Fruit fly (Drosophila melanogaster) whole organism, adult: ENCODE data around the gene CG14965.

Source experiments
- CG11617 ChIP-seq: fragments of 200-800 bp; sonication (Bioruptor generic); optimal IDR thresholded peaks from 2 replicates; lab custom pipeline; 2017; ENCODE audit warnings: mild to moderate bottlenecking, missing biosample characterization, missing genetic modification reagents, missing genetic modification characterization
- CG12768 ChIP-seq: fragments of 200-800 bp; sonication (Bioruptor generic); optimal IDR thresholded peaks from 2 replicates; lab custom pipeline; 2017; ENCODE audit warnings: missing biosample characterization, missing genetic modification characterization, mild to moderate bottlenecking, moderate library complexity, missing genetic modification reagents
- CG14711 ChIP-seq: fragments of 200-800 bp; sonication (Bioruptor generic); optimal IDR thresholded peaks from 2 replicates; lab custom pipeline; 2018; ENCODE audit warnings: missing biosample characterization, mild to moderate bottlenecking, missing genetic modification characterization, moderate library complexity
- CG1620 ChIP-seq: fragments of 200-800 bp; sonication (Bioruptor generic); optimal IDR thresholded peaks from 2 replicates; lab custom pipeline; 2016; ENCODE audit warnings: missing biosample characterization, missing genetic modification characterization
- CG33017 ChIP-seq: fragments of 200-800 bp; sonication (Bioruptor generic); optimal IDR thresholded peaks from 2 replicates; lab custom pipeline; 2018; ENCODE audit warnings: missing biosample characterization, mild to moderate bottlenecking, missing genetic modification characterization, moderate library complexity
- CG5204 ChIP-seq: fragments of 200-800 bp; sonication (Bioruptor generic); optimal IDR thresholded peaks from 2 replicates; lab custom pipeline; 2016; ENCODE audit warnings: missing biosample characterization, missing genetic modification characterization
- CG7045 ChIP-seq: fragments of 200-800 bp; sonication (Bioruptor generic); optimal IDR thresholded peaks from 2 replicates; lab custom pipeline; 2017; ENCODE audit warnings: missing biosample characterization, mild to moderate bottlenecking, missing genetic modification characterization
- CG7101 ChIP-seq: fragments of 200-800 bp; sonication (Bioruptor generic); optimal IDR thresholded peaks from 2 replicates; lab custom pipeline; 2018; ENCODE audit warnings: missing biosample characterization, mild to moderate bottlenecking, missing genetic modification characterization, moderate library complexity
- Clk ChIP-seq: fragments of 200-800 bp; sonication (Bioruptor generic); optimal IDR thresholded peaks from 2 replicates; lab custom pipeline; 2017; ENCODE audit warnings: missing biosample characterization, missing genetic modification characterization
- Crg-1 ChIP-seq: fragments of 200-800 bp; sonication (Bioruptor generic); optimal IDR thresholded peaks from 2 replicates; lab custom pipeline; 2016; ENCODE audit warnings: missing biosample characterization, missing genetic modification characterization
- Hr96 ChIP-seq: fragments of 200-800 bp; sonication (Bioruptor generic); optimal IDR thresholded peaks from 2 replicates; lab custom pipeline; 2016; ENCODE audit warnings: missing biosample characterization, missing genetic modification characterization
- Mnt ChIP-seq: fragments of 200-800 bp; sonication (Bioruptor generic); optimal IDR thresholded peaks from 2 replicates; lab custom pipeline; 2016; ENCODE audit warnings: missing biosample characterization, mild to moderate bottlenecking, missing genetic modification characterization
- bab1 ChIP-seq: fragments of 200-800 bp; sonication (Bioruptor generic); optimal IDR thresholded peaks from 3 replicates; lab custom pipeline; 2019; ENCODE audit warnings: missing biosample characterization, mild to moderate bottlenecking, missing genetic modification characterization, moderate library complexity
- cic ChIP-seq: fragments of 200-800 bp; sonication (Bioruptor generic); optimal IDR thresholded peaks from 2 replicates; lab custom pipeline; 2017; ENCODE audit warnings: missing biosample characterization, mild to moderate bottlenecking, missing genetic modification characterization, moderate library complexity
- cnc ChIP-seq, 2 experiments: fragments of >200 bp; optimal IDR thresholded peaks; 2 replicates each; lab custom pipeline; 2017
- kay ChIP-seq: fragments of 200-800 bp; sonication (Bioruptor generic); peaks from one replicate; lab custom pipeline; 2016; ENCODE audit warnings: missing biosample characterization, missing genetic modification characterization, borderline replicate concordance
- ovo ChIP-seq: fragments of 200-800 bp; sonication (Bioruptor generic); optimal IDR thresholded peaks from 2 replicates; lab custom pipeline; 2016; ENCODE audit warnings: missing biosample characterization, missing genetic modification characterization
- pad ChIP-seq: fragments of 200-800 bp; sonication (Bioruptor generic); optimal IDR thresholded peaks from 3 replicates; lab custom pipeline; 2017; ENCODE audit warnings: missing biosample characterization, missing genetic modification characterization, mild to moderate bottlenecking, moderate library complexity, missing genetic modification reagents
- tj ChIP-seq: fragments of 200-800 bp; sonication (Bioruptor generic); optimal IDR thresholded peaks from 3 replicates; lab custom pipeline; 2017; ENCODE audit warnings: missing biosample characterization, mild to moderate bottlenecking, missing genetic modification characterization, moderate library complexity
- toe ChIP-seq: fragments of 200-800 bp; sonication (Bioruptor generic); optimal IDR thresholded peaks from 2 replicates; lab custom pipeline; 2016; ENCODE audit warnings: missing biosample characterization, missing genetic modification characterization

Gene CG14965

dm6 chr3L:3208895-3209294 lies 16.6 kb upstream of the CG14965 start, which contains the start of the genes CG32269 and CG32270:
TSS of gene CG32269 (minus strand) at chr3L:3208985.
TSS of gene CG32270 (minus strand) at chr3L:3208985.
- peak; percentile 24 for TF ChIP-seq ovo (GFP tag; lab: Kevin White, UChicago)
- TF ChIP-seq kay (GFP tag; lab: Kevin White, UChicago) = no peak
- TF ChIP-seq Clk (GFP tag; lab: Kevin White, UChicago) = no peak
- TF ChIP-seq tj (GFP tag; lab: Kevin White, UChicago) = no peak
- peak; percentile 52 for TF ChIP-seq CG7045 (GFP tag; lab: Kevin White, UChicago)
- peak; percentile 12 for TF ChIP-seq pad (GFP tag; lab: Kevin White, UChicago)
- peak; percentile 40 for TF ChIP-seq Hr96
- TF ChIP-seq Mnt = peak; percentile 60
- peak; percentile 65 for TF ChIP-seq cic
- no peak for TF ChIP-seq CG5204
- TF ChIP-seq toe (GFP tag; lab: Kevin White, UChicago) = peak; percentile 46
- peak; percentile 23 for TF ChIP-seq CG1620 (GFP tag; lab: Kevin White, UChicago)
- TF ChIP-seq Crg-1 (GFP tag; lab: Kevin White, UChicago) = peak; percentile 51
- peak; percentile 18 for TF ChIP-seq CG11617 (GFP tag; lab: Kevin White, UChicago)
- peak; percentile 73 for TF ChIP-seq CG12768 (GFP tag; lab: Kevin White, UChicago)
- no peak for TF ChIP-seq CG14711 (tag; lab: Kevin White, UChicago)
- peak; percentile 2 for TF ChIP-seq CG33017 (tag; lab: Kevin White, UChicago)
- TF ChIP-seq bab1 (GFP tag; lab: Kevin White, UChicago) = no peak
- TF ChIP-seq CG7101 (tag; lab: Kevin White, UChicago) = peak; percentile 48
- no peak for TF ChIP-seq cnc (optimal IDR thresholded peaks at IDR 0.05; lab: Kevin White, UChicago)

- no peak for TF ChIP-seq CG14711 (tag; lab: Kevin White, UChicago)
- TF ChIP-seq CG33017 (tag; lab: Kevin White, UChicago) = no peak
- no peak for TF ChIP-seq CG12768 (GFP tag; lab: Kevin White, UChicago)
- TF ChIP-seq CG5204 = no peak
- TF ChIP-seq Hr96 = no peak
- TF ChIP-seq CG7101 (tag; lab: Kevin White, UChicago) = no peak
- TF ChIP-seq toe (GFP tag; lab: Kevin White, UChicago) = no peak
- TF ChIP-seq Crg-1 (GFP tag; lab: Kevin White, UChicago) = no peak
- no peak for TF ChIP-seq Clk (GFP tag; lab: Kevin White, UChicago)
- TF ChIP-seq tj (GFP tag; lab: Kevin White, UChicago) = no peak
- no peak for TF ChIP-seq kay (GFP tag; lab: Kevin White, UChicago)
- TF ChIP-seq CG11617 (GFP tag; lab: Kevin White, UChicago) = no peak
- no peak for TF ChIP-seq cic
- no peak for TF ChIP-seq ovo (GFP tag; lab: Kevin White, UChicago)
- no peak for TF ChIP-seq bab1 (GFP tag; lab: Kevin White, UChicago)
- TF ChIP-seq Mnt = no peak
- TF ChIP-seq cnc (optimal IDR thresholded peaks at IDR 0.05; lab: Kevin White, UChicago) = no peak
- TF ChIP-seq CG1620 (GFP tag; lab: Kevin White, UChicago) = no peak
- no peak for TF ChIP-seq pad (GFP tag; lab: Kevin White, UChicago)
- no peak for TF ChIP-seq CG7045 (GFP tag; lab: Kevin White, UChicago)
Measured at dm6 chr3L:3206263-3206662, 14.0 kb upstream of the CG14965 start, which contains the start of gene CG33160. TSS of gene CG33160 (minus strand) at chr3L:3206363.

dm6 chr3L:3205349-3205748 lies 13.1 kb upstream of the CG14965 start, which contains the start of gene CG32277:
TSS of gene CG32277 (minus strand) at chr3L:3205449.
- TF ChIP-seq CG7101 (tag; lab: Kevin White, UChicago) (no peak), Hr96 (no peak), CG14711 (tag; lab: Kevin White, UChicago) (no peak), kay (GFP tag; lab: Kevin White, UChicago) (no peak), pad (GFP tag; lab: Kevin White, UChicago) (no peak), cnc (optimal IDR thresholded peaks at IDR 0.05; lab: Kevin White, UChicago) (no peak), toe (GFP tag; lab: Kevin White, UChicago) (no peak), Clk (GFP tag; lab: Kevin White, UChicago) (no peak)

dm6 chr3L:3204348-3204747 lies 12.1 kb upstream of the CG14965 start, which contains the start of gene CG33159:
TSS of gene CG33159 (minus strand) at chr3L:3204448.
- TF ChIP-seq CG5204 (no peak), pad (GFP tag; lab: Kevin White, UChicago) (no peak), CG33017 (tag; lab: Kevin White, UChicago) (no peak), Hr96 (no peak), CG11617 (GFP tag; lab: Kevin White, UChicago) (no peak), ovo (GFP tag; lab: Kevin White, UChicago) (no peak), Mnt (no peak)

- TF ChIP-seq CG11617 (GFP tag; lab: Kevin White, UChicago) (no peak), ovo (GFP tag; lab: Kevin White, UChicago) (no peak), cic (no peak), CG1620 (GFP tag; lab: Kevin White, UChicago) (no peak), CG7045 (GFP tag; lab: Kevin White, UChicago) (no peak), toe (GFP tag; lab: Kevin White, UChicago) (no peak), CG5204 (no peak), Crg-1 (GFP tag; lab: Kevin White, UChicago) (no peak), Hr96 (no peak), bab1 (GFP tag; lab: Kevin White, UChicago) (no peak), kay (GFP tag; lab: Kevin White, UChicago) (no peak), cnc (optimal IDR thresholded peaks at IDR 0.05; lab: Kevin White, UChicago) (no peak), CG33017 (tag; lab: Kevin White, UChicago) (no peak), CG14711 (tag; lab: Kevin White, UChicago) (no peak)
Measured at dm6 chr3L:3203062-3203461, 10.8 kb upstream of the CG14965 start, which contains the start of gene CG32271. TSS of gene CG32271 (minus strand) at chr3L:3203162.
